Fruit fly (Drosophila melanogaster): ENCODE measurements around the gene Atg13.

DNA sequence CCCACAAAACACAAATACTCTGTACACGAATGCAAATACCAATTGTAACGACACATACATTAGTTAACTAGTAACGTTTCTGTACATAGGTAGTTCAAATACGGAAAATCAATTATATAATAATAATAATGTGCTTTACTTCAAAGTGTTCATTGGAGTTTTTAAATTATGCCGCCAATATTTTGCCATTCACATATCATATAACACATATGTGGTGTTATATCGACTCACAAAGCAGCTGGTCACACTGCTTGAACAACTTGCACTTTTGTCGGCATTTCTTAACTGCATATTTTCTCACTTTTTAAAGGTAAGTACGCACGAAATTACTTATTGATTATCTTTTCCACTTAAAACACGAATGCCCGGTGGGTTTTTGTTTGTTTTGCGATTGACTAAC lies 5.4 kb upstream of the Atg13 start, which contains the start of gene DppIII:
- TF ChIP-seq Myc (optimal IDR thresholded peaks at IDR 0.05) (no peak), psq (optimal IDR thresholded peaks at IDR 0.05) (no peak), Sin3A (optimal IDR thresholded peaks at IDR 0.05) (no peak), h (optimal IDR thresholded peaks at IDR 0.05) (no peak)
